Fruit fly (Drosophila melanogaster): ENCODE results near the gene Dhpr.

The Dhpr gene

dm6 chr3L:9126021-9126811 is 8.1 kb upstream of the Dhpr start:
- TF ChIP-seq CG5204 (GFP tag; optimal IDR thresholded peaks at IDR 0.05) (no peak), Hr96 (GFP tag; optimal IDR thresholded peaks at IDR 0.05) (no peak), bab1 (GFP tag; optimal IDR thresholded peaks at IDR 0.05) (no peak), tj (GFP tag; optimal IDR thresholded peaks at IDR 0.05) (no peak), CG12768 (GFP tag; optimal IDR thresholded peaks at IDR 0.05) (no peak), cnc (optimal IDR thresholded peaks at IDR 0.05) (no peak), cic (GFP tag; optimal IDR thresholded peaks at IDR 0.05) (peak; percentile 15), kay (GFP tag; ENCODE audit: borderline replicate concordance) (peak; percentile 71), CG33017 (tag; optimal IDR thresholded peaks at IDR 0.05) (no peak), ovo (GFP tag; optimal IDR thresholded peaks at IDR 0.05) (no peak), Crg-1 (GFP tag; optimal IDR thresholded peaks at IDR 0.05) (no peak), CG7045 (GFP tag; optimal IDR thresholded peaks at IDR 0.05) (no peak), CG7101 (tag; optimal IDR thresholded peaks at IDR 0.05) (no peak), pad (GFP tag; optimal IDR thresholded peaks at IDR 0.05) (no peak), Clk (GFP tag; optimal IDR thresholded peaks at IDR 0.05) (no peak), CG14711 (tag; optimal IDR thresholded peaks at IDR 0.05) (no peak), CG11617 (GFP tag; optimal IDR thresholded peaks at IDR 0.05) (no peak)

- TF ChIP-seq CG1620 (GFP tag; optimal IDR thresholded peaks at IDR 0.05) (no peak), CG12768 (GFP tag; optimal IDR thresholded peaks at IDR 0.05) (peak; percentile 13), Hr96 (GFP tag; optimal IDR thresholded peaks at IDR 0.05) (peak; percentile 25), CG7101 (tag; optimal IDR thresholded peaks at IDR 0.05) (peak; percentile 12), kay (GFP tag; ENCODE audit: borderline replicate concordance) (peak; percentile 74), bab1 (GFP tag; optimal IDR thresholded peaks at IDR 0.05) (no peak), cnc (optimal IDR thresholded peaks at IDR 0.05) (no peak), cic (GFP tag; optimal IDR thresholded peaks at IDR 0.05) (no peak), CG7045 (GFP tag; optimal IDR thresholded peaks at IDR 0.05) (peak; percentile 78), Mnt (GFP tag; optimal IDR thresholded peaks at IDR 0.05) (peak; percentile 0), Clk (GFP tag; optimal IDR thresholded peaks at IDR 0.05) (peak; percentile 57), pad (GFP tag; optimal IDR thresholded peaks at IDR 0.05) (peak; percentile 35), CG5204 (GFP tag; optimal IDR thresholded peaks at IDR 0.05) (peak; percentile 79), CG14711 (tag; optimal IDR thresholded peaks at IDR 0.05) (peak; percentile 26), ovo (GFP tag; optimal IDR thresholded peaks at IDR 0.05) (no peak), tj (GFP tag; optimal IDR thresholded peaks at IDR 0.05) (no peak), CG11617 (GFP tag; optimal IDR thresholded peaks at IDR 0.05) (peak; percentile 19), toe (GFP tag; optimal IDR thresholded peaks at IDR 0.05) (peak; percentile 62), Crg-1 (GFP tag; optimal IDR thresholded peaks at IDR 0.05) (no peak), CG33017 (tag; optimal IDR thresholded peaks at IDR 0.05) (peak; percentile 47)
Observed at dm6 chr3L:9126888-9127689, 7.3 kb upstream of the Dhpr start.

dm6 chr3L:9127690-9128458 is 6.5 kb upstream of the Dhpr start:
- TF ChIP-seq Mnt (GFP tag; optimal IDR thresholded peaks at IDR 0.05) (no peak), CG1620 (GFP tag; optimal IDR thresholded peaks at IDR 0.05) (no peak), tj (GFP tag; optimal IDR thresholded peaks at IDR 0.05) (no peak), CG5204 (GFP tag; optimal IDR thresholded peaks at IDR 0.05) (no peak), CG12768 (GFP tag; optimal IDR thresholded peaks at IDR 0.05) (no peak), kay (GFP tag; ENCODE audit: borderline replicate concordance) (peak; percentile 79), CG7045 (GFP tag; optimal IDR thresholded peaks at IDR 0.05) (peak; percentile 19), Clk (GFP tag; optimal IDR thresholded peaks at IDR 0.05) (no peak)

- TF ChIP-seq CG5204 (GFP tag; optimal IDR thresholded peaks at IDR 0.05) (no peak), Clk (GFP tag; optimal IDR thresholded peaks at IDR 0.05) (no peak), Hr96 (GFP tag; optimal IDR thresholded peaks at IDR 0.05) (peak; percentile 42), CG11617 (GFP tag; optimal IDR thresholded peaks at IDR 0.05) (peak; percentile 35), Mnt (GFP tag; optimal IDR thresholded peaks at IDR 0.05) (peak; percentile 18), pad (GFP tag; optimal IDR thresholded peaks at IDR 0.05) (no peak), CG14711 (tag; optimal IDR thresholded peaks at IDR 0.05) (no peak), kay (GFP tag; ENCODE audit: borderline replicate concordance) (no peak)
Observed at dm6 chr3L:9128700-9129582, 5.4 kb upstream of the Dhpr start.

All from whole organism, adult.